Fruit fly (Drosophila melanogaster): ENCODE data around the gene side.
A peak's percentile ranks its signal among the peaks of the same experiment; 100 is the strongest.

The side gene

DNA sequence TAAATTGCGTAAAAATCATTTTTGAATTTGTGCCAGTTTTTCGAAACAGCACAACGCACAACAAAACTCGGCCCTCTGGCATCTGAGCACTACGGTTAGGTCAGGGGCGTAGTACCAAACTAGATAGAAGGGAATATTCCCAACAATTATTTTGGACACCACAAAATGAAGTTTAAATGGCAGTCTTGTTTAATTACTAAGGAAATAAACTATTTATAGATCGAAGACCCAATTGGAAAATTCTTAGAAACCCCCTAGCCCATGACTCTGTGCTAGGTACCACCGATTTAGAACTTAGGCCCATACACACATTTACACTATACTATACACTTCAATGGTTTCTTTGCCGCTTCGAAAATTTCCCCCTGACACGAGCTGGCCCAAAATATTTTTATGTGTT is 30.2 kb downstream of the side start (continued):
- TF ChIP-seq tna (GFP tag; IDR thresholded peaks at IDR 0.05; ENCODE audit: partially characterized antibody) (no peak), CG3838 (GFP tag; optimal IDR thresholded peaks at IDR 0.05) (no peak), hb (GFP tag; IDR thresholded peaks at IDR 0.05; ENCODE audit: partially characterized antibody) (no peak), CG8924 (tag; optimal IDR thresholded peaks at IDR 0.05) (peak; percentile 55), CG3847 (GFP tag; IDR thresholded peaks at IDR 0.05) (peak; percentile 91), chinmo (GFP tag; IDR thresholded peaks at IDR 0.05; ENCODE audit: partially characterized antibody) (0 out of 4 replicates have a peak, but pooled peaks have one; percentile 16), Sry-δ (GFP tag; optimal IDR thresholded peaks at IDR 0.05) (no peak), zf30C (GFP tag; optimal IDR thresholded peaks at IDR 0.05) (no peak), CG5245 (GFP tag; optimal IDR thresholded peaks at IDR 0.05) (peak; percentile 10), pros (GFP tag; optimal IDR thresholded peaks at IDR 0.05) (no peak), CG12071 (GFP tag; optimal IDR thresholded peaks at IDR 0.05) (peak; percentile 66), CG15514 (GFP tag; optimal IDR thresholded peaks at IDR 0.05) (peak; percentile 48), CG32532 (GFP tag; IDR thresholded peaks at IDR 0.05) (peak; percentile 94), CG11093 (GFP tag; IDR thresholded peaks at IDR 0.05) (peak; percentile 47; the same call in 1 of the 3 replicates), CG17802 (tag; optimal IDR thresholded peaks at IDR 0.05) (no peak), CG7556 (GFP tag; optimal IDR thresholded peaks at IDR 0.05) (peak; percentile 30), Trl (optimal IDR thresholded peaks at IDR 0.05) (no peak), Trl (GFP tag; optimal IDR thresholded peaks at IDR 0.05) (peak; percentile 65), lbe (GFP tag; optimal IDR thresholded peaks at IDR 0.05) (no peak), unpg (GFP tag; optimal IDR thresholded peaks at IDR 0.05) (peak; percentile 79), prd (optimal IDR thresholded peaks at IDR 0.05) (no peak), prd (GFP tag; IDR thresholded peaks at IDR 0.05) (peak; percentile 86), CG6765 (GFP tag; optimal IDR thresholded peaks at IDR 0.05) (peak; percentile 43), MTF-1 (GFP tag; optimal IDR thresholded peaks at IDR 0.05; ENCODE audit: borderline replicate concordance) (peak; percentile 7), klu (GFP tag; IDR thresholded peaks at IDR 0.05) (peak; percentile 81), vnd (GFP tag; IDR thresholded peaks at IDR 0.05; ENCODE audit: partially characterized antibody) (no peak), Kr (GFP tag; optimal IDR thresholded peaks at IDR 0.05) (no peak), CG8478 (optimal IDR thresholded peaks at IDR 0.05) (no peak), CG17359 (tag; optimal IDR thresholded peaks at IDR 0.05) (peak; percentile 74), CG15011 (GFP tag; optimal IDR thresholded peaks at IDR 0.05) (peak; percentile 23), cad (GFP tag; optimal IDR thresholded peaks at IDR 0.05) (no peak), Scr (GFP tag; IDR thresholded peaks at IDR 0.05; ENCODE audit: partially characterized antibody) (no peak), odd (GFP tag; optimal IDR thresholded peaks at IDR 0.05) (peak; percentile 21), CG9727 (GFP tag; optimal IDR thresholded peaks at IDR 0.05) (peak; percentile 43), nerfin-2 (GFP tag; IDR thresholded peaks at IDR 0.05; ENCODE audit: partially characterized antibody) (no peak), bowl (GFP tag; IDR thresholded peaks at IDR 0.05) (0 out of 2 replicates have a peak, but pooled peaks have one; percentile 36), bbx (GFP tag; IDR thresholded peaks at IDR 0.05; ENCODE audit: partially characterized antibody) (no peak), Camta (GFP tag; optimal IDR thresholded peaks at IDR 0.05) (peak; percentile 55), eve (GFP tag; optimal IDR thresholded peaks at IDR 0.05) (peak in 1 of 2 experiments; percentile 46), yki (optimal IDR thresholded peaks at IDR 0.05) (no peak), CG7987 (GFP tag; optimal IDR thresholded peaks at IDR 0.05) (peak; percentile 3), pb (GFP tag; optimal IDR thresholded peaks at IDR 0.05) (no peak), Dp (GFP tag; optimal IDR thresholded peaks at IDR 0.05) (no peak), Fer1 (GFP tag; optimal IDR thresholded peaks at IDR 0.05) (peak; percentile 77), CG6813 (GFP tag; optimal IDR thresholded peaks at IDR 0.05) (peak; percentile 47), CG6175 (GFP tag; IDR thresholded peaks at IDR 0.05) (peak; percentile 68; the same call in 2 of the 3 replicates), sd (tag; optimal IDR thresholded peaks at IDR 0.05) (peak; percentile 70), sima (GFP tag; optimal IDR thresholded peaks at IDR 0.05) (peak; percentile 22), ab (GFP tag; optimal IDR thresholded peaks at IDR 0.05) (peak; percentile 31), sug (tag; optimal IDR thresholded peaks at IDR 0.05) (peak; percentile 77), CG12391 (tag; optimal IDR thresholded peaks at IDR 0.05) (peak; percentile 66)
